Worm (Caenorhabditis elegans) whole organism, L1 larva: ENCODE data around the gene pik-1.
A peak's percentile ranks its signal among the peaks of the same experiment; 100 is the strongest.

Experiments used
- C16A3.4 ChIP-seq: fragments of 150-350 bp; optimal IDR thresholded peaks from 2 replicates; lab custom pipeline; 2014; ENCODE audit warnings: missing biosample characterization, missing genetic modification characterization
- F16B12.6 ChIP-seq: fragments of 150-350 bp; optimal IDR thresholded peaks from 2 replicates; lab custom pipeline; 2014; ENCODE audit warnings: missing biosample characterization, missing genetic modification characterization
- aly-2 ChIP-seq: fragments of 150-350 bp; optimal IDR thresholded peaks from 2 replicates; lab custom pipeline; 2014; ENCODE audit warnings: missing biosample characterization, missing genetic modification characterization
- ceh-8 ChIP-seq: fragments of 200-800 bp; sonication (Bioruptor generic); optimal IDR thresholded peaks from 2 replicates; lab custom pipeline; 2018; ENCODE audit warnings: mild to moderate bottlenecking, missing genetic modification characterization, moderate library complexity, missing compliant biosample characterization
- efl-1 ChIP-seq, 4 experiments: fragments of 150-350 bp; optimal IDR thresholded peaks in 3 of 4; peaks in 1 of 4; 1 replicate in 1 of 4; 2 replicates in 3 of 4; lab custom pipeline; 2014; ENCODE audit warnings: missing biosample characterization in 2 of 4, missing genetic modification characterization in 2 of 4, missing genetic modification reagents in 2 of 4
- egl-13 ChIP-seq: sonication (generic microtip); optimal IDR thresholded peaks from 2 replicates; lab custom pipeline; 2016; ENCODE audit warnings: missing genotype, missing genetic modification reagents, missing genetic modification characterization, missing compliant biosample characterization
- egl-27 ChIP-seq, 2 experiments: fragments of 150-350 bp in 1 of 2; sonication (generic microtip); optimal IDR thresholded peaks; 3 replicates each; lab custom pipeline; 2017 to 2018; ENCODE audit warnings: missing biosample characterization in 2 of 2, missing genetic modification characterization in 2 of 2, missing genetic modification reagents in 2 of 2
- elt-2 ChIP-seq: sonication (generic microtip); optimal IDR thresholded peaks from 2 replicates; lab custom pipeline; 2016; ENCODE audit warnings: missing genetic modification characterization, mild to moderate bottlenecking, inconsistent platforms, missing compliant biosample characterization, missing genetic modification reagents
- fkh-4 ChIP-seq: sonication (generic microtip); optimal IDR thresholded peaks from 2 replicates; lab custom pipeline; 2016; ENCODE audit warnings: missing compliant biosample characterization, missing genetic modification characterization, borderline replicate concordance
- fos-1 ChIP-seq: fragments of 150-350 bp; optimal IDR thresholded peaks from 2 replicates; lab custom pipeline; 2014; ENCODE audit warnings: missing biosample characterization, missing genetic modification characterization
- grh-1 ChIP-seq: fragments of 200-800 bp; sonication (Bioruptor generic); IDR thresholded peaks from 2 replicates; pipeline ENCODE4 v1.3.6; 2022; ENCODE audit warnings: missing genetic modification reagents, missing genetic modification characterization, missing compliant biosample characterization
- hlh-4 ChIP-seq: sonication (generic microtip); optimal IDR thresholded peaks from 2 replicates; lab custom pipeline; 2016; ENCODE audit warnings: mild to moderate bottlenecking, missing genetic modification characterization, missing compliant biosample characterization
- isw-1 ChIP-seq: fragments of 200-800 bp; sonication (Bioruptor generic); IDR thresholded peaks from 2 replicates; pipeline ENCODE4 v1.3.6; 2022; ENCODE audit warnings: missing genetic modification characterization, missing compliant biosample characterization
- jun-1 ChIP-seq: fragments of 150-350 bp; optimal IDR thresholded peaks from 2 replicates; lab custom pipeline; 2014; ENCODE audit warnings: missing biosample characterization, missing genetic modification reagents, missing genetic modification characterization
- lin-14 ChIP-seq: fragments of 200-800 bp; sonication (Bioruptor generic); optimal IDR thresholded peaks from 2 replicates; lab custom pipeline; 2018; ENCODE audit warnings: mild to moderate bottlenecking, missing genetic modification characterization, moderate library complexity, missing compliant biosample characterization
- lin-15B ChIP-seq: fragments of 150-350 bp; sonication (generic microtip); optimal IDR thresholded peaks from 3 replicates; lab custom pipeline; 2014; ENCODE audit warnings: missing biosample characterization, missing genetic modification characterization
- lin-35 ChIP-seq, 2 experiments: fragments of 150-350 bp; optimal IDR thresholded peaks; 2 replicates each; lab custom pipeline; 2014; ENCODE audit warnings: missing biosample characterization in 2 of 2, missing genetic modification characterization in 2 of 2, missing genetic modification reagents in 2 of 2
- lin-39 ChIP-seq: fragments of 150-350 bp; optimal IDR thresholded peaks from 2 replicates; lab custom pipeline; 2014; ENCODE audit warnings: missing biosample characterization, missing genetic modification reagents, missing genetic modification characterization
- lir-3 ChIP-seq: sonication (generic microtip); optimal IDR thresholded peaks from 2 replicates; lab custom pipeline; 2016; ENCODE audit warnings: mild to moderate bottlenecking, missing genetic modification characterization, moderate library complexity, missing compliant biosample characterization; ENCODE audit not compliant: poor library complexity
- lsy-2 ChIP-seq, 2 experiments: fragments of 150-350 bp; optimal IDR thresholded peaks; 2 replicates each; lab custom pipeline; 2014; ENCODE audit warnings: missing biosample characterization in 2 of 2, missing genetic modification characterization in 2 of 2
- mdl-1 ChIP-seq, 2 experiments: fragments of 150-350 bp; optimal IDR thresholded peaks; 2 replicates each; lab custom pipeline; 2014 to 2017; ENCODE audit warnings: missing biosample characterization in 2 of 2, missing genetic modification characterization in 2 of 2, inconsistent platforms in 1 of 2
- mef-2 ChIP-seq: fragments of 150-350 bp; optimal IDR thresholded peaks from 2 replicates; lab custom pipeline; 2014; ENCODE audit warnings: missing biosample characterization, missing genetic modification characterization
- nhr-11 ChIP-seq: fragments of 150-350 bp; optimal IDR thresholded peaks from 2 replicates; lab custom pipeline; 2014; ENCODE audit warnings: missing biosample characterization, missing genetic modification characterization
- nhr-12 ChIP-seq: sonication (generic microtip); optimal IDR thresholded peaks from 2 replicates; lab custom pipeline; 2017; ENCODE audit warnings: missing biosample characterization, missing genetic modification characterization
- nhr-19 ChIP-seq: fragments of 200-800 bp; sonication (Bioruptor generic); conservative IDR thresholded peaks from 2 replicates; pipeline ENCODE4 v1.3.6; 2022; ENCODE audit warnings: missing genetic modification characterization, missing compliant biosample characterization
- nhr-20 ChIP-seq: sonication (generic microtip); optimal IDR thresholded peaks from 2 replicates; lab custom pipeline; 2016; ENCODE audit warnings: mild to moderate bottlenecking, missing genetic modification characterization, missing compliant biosample characterization
- nhr-237 ChIP-seq: fragments of 150-350 bp; optimal IDR thresholded peaks from 2 replicates; lab custom pipeline; 2014; ENCODE audit warnings: missing biosample characterization, missing genetic modification characterization
- nhr-47 ChIP-seq: sonication (generic microtip); optimal IDR thresholded peaks from 2 replicates; lab custom pipeline; 2016; ENCODE audit warnings: mild to moderate bottlenecking, missing genetic modification characterization, moderate library complexity, missing compliant biosample characterization
- nhr-71 ChIP-seq: sonication (generic microtip); optimal IDR thresholded peaks from 2 replicates; lab custom pipeline; 2016; ENCODE audit warnings: mild to moderate bottlenecking, missing genetic modification characterization, moderate library complexity, missing compliant biosample characterization
- nhr-76 ChIP-seq: sonication (generic microtip); optimal IDR thresholded peaks from 2 replicates; lab custom pipeline; 2017; ENCODE audit warnings: missing biosample characterization, missing genetic modification characterization
- nhr-77 ChIP-seq: fragments of 150-350 bp; optimal IDR thresholded peaks from 2 replicates; lab custom pipeline; 2014; ENCODE audit warnings: missing biosample characterization, missing genetic modification characterization
- nhr-85 ChIP-seq: sonication (generic microtip); peaks from one replicate; lab custom pipeline; 2016; ENCODE audit warnings: missing genetic modification characterization, inconsistent platforms, missing compliant biosample characterization
- nhr-90 ChIP-seq: sonication (generic microtip); optimal IDR thresholded peaks from 2 replicates; lab custom pipeline; 2016; ENCODE audit warnings: mild to moderate bottlenecking, missing genetic modification characterization, missing compliant biosample characterization; ENCODE audit not compliant: poor library complexity
- snpc-4 ChIP-seq: fragments of 150-350 bp; optimal IDR thresholded peaks from 2 replicates; lab custom pipeline; 2014; ENCODE audit warnings: missing biosample characterization, missing genetic modification characterization
- snu-23 ChIP-seq: sonication (generic microtip); optimal IDR thresholded peaks from 2 replicates; lab custom pipeline; 2016; ENCODE audit warnings: missing genetic modification characterization, missing compliant biosample characterization
- sox-4 ChIP-seq: sonication (generic microtip); optimal IDR thresholded peaks from 2 replicates; lab custom pipeline; 2016; ENCODE audit warnings: missing genetic modification characterization, missing compliant biosample characterization
- sup-37 ChIP-seq: fragments of 200-800 bp; sonication (Bioruptor generic); optimal IDR thresholded peaks from 2 replicates; lab custom pipeline; 2018; ENCODE audit warnings: mild to moderate bottlenecking, missing genetic modification characterization, missing compliant biosample characterization
- swsn-7 ChIP-seq: sonication (generic microtip); optimal IDR thresholded peaks from 2 replicates; lab custom pipeline; 2016; ENCODE audit warnings: missing genetic modification characterization, missing compliant biosample characterization
- tbx-2 ChIP-seq: sonication (generic microtip); optimal IDR thresholded peaks from 2 replicates; lab custom pipeline; 2016; ENCODE audit warnings: missing genetic modification characterization, missing compliant biosample characterization
- tlp-1 ChIP-seq: fragments of 150-350 bp; optimal IDR thresholded peaks from 2 replicates; lab custom pipeline; 2014; ENCODE audit warnings: missing biosample characterization, missing genetic modification characterization
- unc-130 ChIP-seq: fragments of 150-350 bp; optimal IDR thresholded peaks from 2 replicates; lab custom pipeline; 2017; ENCODE audit warnings: missing biosample characterization, missing genetic modification characterization, inconsistent platforms
- unc-62 ChIP-seq: fragments of 150-350 bp; optimal IDR thresholded peaks from 2 replicates; lab custom pipeline; 2014; ENCODE audit warnings: missing biosample characterization, missing genetic modification reagents, missing genetic modification characterization
- unc-86 ChIP-seq: sonication (generic microtip); optimal IDR thresholded peaks from 2 replicates; lab custom pipeline; 2016; ENCODE audit warnings: missing genetic modification characterization, missing compliant biosample characterization
- unc-98 ChIP-seq: fragments of 200-800 bp; sonication (Bioruptor generic); IDR thresholded peaks from 2 replicates; pipeline ENCODE4 v1.3.6; 2022; ENCODE audit warnings: missing genetic modification characterization, missing compliant biosample characterization
- vab-15 ChIP-seq: sonication (generic microtip); optimal IDR thresholded peaks from 2 replicates; lab custom pipeline; 2017; ENCODE audit warnings: missing genotype, mild to moderate bottlenecking, missing genetic modification characterization, missing compliant biosample characterization
- zag-1 ChIP-seq: fragments of 150-350 bp; optimal IDR thresholded peaks from 2 replicates; lab custom pipeline; 2014; ENCODE audit warnings: missing biosample characterization, missing genetic modification characterization

pik-1 gene

ce11 chrIV:13386043-13386442 lies 29.8 kb upstream of the pik-1 start, which contains the start of the genes Y62E10A.20, Y62E10A.23 and mdt-9 (continued):
- TF ChIP-seq unc-62 (GFP tag; lab: Kevin White, UChicago) = no peak
- peak; percentile 41 for TF ChIP-seq nhr-77 (tag; lab: Kevin White, UChicago)
- no peak for TF ChIP-seq sup-37 (GFP tag; lab: Kevin White, UChicago)
- TF ChIP-seq fos-1 (tag; lab: Kevin White, UChicago) = peak; percentile 67
- TF ChIP-seq lin-35 (GFP tag; optimal IDR thresholded peaks at IDR 0.05; lab: Kevin White, UChicago) = peak; percentile 78 to 87
- TF ChIP-seq C16A3.4 (tag; lab: Kevin White, UChicago) = peak; percentile 94
- TF ChIP-seq elt-2 (tag; lab: Kevin White, UChicago) = peak; percentile 12
- TF ChIP-seq efl-1 (optimal IDR thresholded peaks at IDR 0.05; lab: Kevin White, UChicago) = peak; percentile 75 to 76
- TF ChIP-seq efl-1 (GFP tag; optimal IDR thresholded peaks at IDR 0.05 in 1 of 2; lab: Kevin White, UChicago) = peak; percentile 70 to 97
- 0 out of 2 replicates have a peak, but pooled peaks have one; percentile 32 for TF ChIP-seq grh-1 (GFP tag; lab: Robert Waterston, UW)
- TF ChIP-seq vab-15 (tag; lab: Kevin White, UChicago) = peak; percentile 69
- peak; percentile 64 for TF ChIP-seq jun-1 (tag; lab: Kevin White, UChicago)
- TF ChIP-seq nhr-11 (tag; lab: Kevin White, UChicago) = no peak
- peak; percentile 69 for TF ChIP-seq unc-86 (tag; lab: Kevin White, UChicago)
- TF ChIP-seq lir-3 (tag; lab: Kevin White, UChicago) = peak; percentile 65
- peak; percentile 28 for TF ChIP-seq snpc-4 (tag; lab: Kevin White, UChicago)
- peak; percentile 18 for TF ChIP-seq sox-4 (tag; lab: Kevin White, UChicago)
- TF ChIP-seq swsn-7 (tag; lab: Kevin White, UChicago) = peak; percentile 74
- TF ChIP-seq nhr-76 = no peak
- no peak for TF ChIP-seq zag-1
- peak; percentile 58 for TF ChIP-seq lin-39 (tag; lab: Kevin White, UChicago)
- TF ChIP-seq mdl-1 (tag; optimal IDR thresholded peaks at IDR 0.05; lab: Kevin White, UChicago) = peak in 1 of 2 experiments; percentile 69
- peak; percentile 19 for TF ChIP-seq F16B12.6 (tag; lab: Kevin White, UChicago)
- TF ChIP-seq nhr-12 (tag; lab: Kevin White, UChicago) = no peak
- TF ChIP-seq nhr-71 = peak; percentile 84
- TF ChIP-seq nhr-90 = peak; percentile 65
- peak; percentile 90 for TF ChIP-seq unc-130
- TF ChIP-seq fkh-4 (tag; lab: Kevin White, UChicago) = no peak
- TF ChIP-seq hlh-4 (tag; lab: Kevin White, UChicago) = no peak

DNA sequence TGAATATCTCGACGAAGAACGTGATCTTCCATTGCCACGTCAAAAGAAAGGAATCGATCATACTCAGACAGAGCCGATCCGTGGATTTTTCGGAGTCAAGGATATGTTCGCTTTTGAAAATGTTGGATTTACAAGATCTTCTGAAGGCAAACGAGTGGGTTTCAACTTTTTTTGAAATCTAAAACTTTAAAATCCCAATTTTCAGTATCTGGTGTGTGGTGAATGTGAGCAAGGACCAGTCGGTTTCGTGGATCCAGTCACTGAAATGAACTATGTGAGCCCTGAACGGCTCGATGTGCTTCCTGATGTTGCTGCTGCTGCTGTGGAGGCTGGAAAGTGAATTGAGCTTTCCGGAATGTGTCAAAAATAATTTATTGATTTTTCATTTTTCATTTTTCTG lies 28.9 kb upstream of the pik-1 start, which contains the start of gene lsm-3:
Gene lsm-3 (plus strand): TSS at position 301 of the 400 bp plus-strand sequence.
- TF ChIP-seq elt-2 (tag; lab: Kevin White, UChicago) (no peak), C16A3.4 (tag; lab: Kevin White, UChicago) (no peak), nhr-11 (tag; lab: Kevin White, UChicago) (no peak), nhr-237 (tag; lab: Kevin White, UChicago) (no peak), lin-35 (GFP tag; optimal IDR thresholded peaks at IDR 0.05; lab: Kevin White, UChicago) (no peak), lsy-2 (tag; optimal IDR thresholded peaks at IDR 0.05; lab: Kevin White, UChicago) (no peak), egl-27 (tag; optimal IDR thresholded peaks at IDR 0.05; lab: Kevin White, UChicago) (no peak), vab-15 (tag; lab: Kevin White, UChicago) (no peak), mef-2 (tag; lab: Kevin White, UChicago) (no peak), isw-1 (GFP tag; lab: Robert Waterston, UW) (no peak), unc-62 (GFP tag; lab: Kevin White, UChicago) (no peak), snpc-4 (tag; lab: Kevin White, UChicago) (no peak), unc-98 (GFP tag; lab: Robert Waterston, UW) (no peak), lin-15B (tag; lab: Kevin White, UChicago) (no peak), nhr-71 (no peak), grh-1 (GFP tag; lab: Robert Waterston, UW) (no peak)
- TF ChIP-seq, all 84 proteins: peak for 0

ce11 chrIV:13388779-13389178 lies 27.1 kb upstream of the pik-1 start:
- TF ChIP-seq nhr-20 (tag; lab: Kevin White, UChicago) (peak; percentile 3), nhr-85 (tag; lab: Kevin White, UChicago) (peak; percentile 65), lin-14 (no peak), nhr-47 (peak; percentile 16), aly-2 (peak; percentile 47), tbx-2 (tag; lab: Kevin White, UChicago) (peak; percentile 12), nhr-90 (peak; percentile 30), lin-35 (GFP tag; optimal IDR thresholded peaks at IDR 0.05; lab: Kevin White, UChicago) (no peak), ceh-8 (GFP tag; lab: Kevin White, UChicago) (no peak), egl-13 (no peak), snu-23 (GFP tag; lab: Kevin White, UChicago) (peak; percentile 17), tlp-1 (no peak), nhr-19 (GFP tag; lab: Robert Waterston, UW) (no peak), nhr-71 (peak; percentile 42)
